Worm (Caenorhabditis elegans) whole organism, L4/young adult: ENCODE results near the gene txdc-9.

Source experiments
- W03F9.2 ChIP-seq: fragments of 150-350 bp; optimal IDR thresholded peaks from 2 replicates; lab custom pipeline; 2014; ENCODE audit warnings: missing biosample characterization, missing genetic modification characterization
- dao-5 ChIP-seq: sonication (generic microtip); optimal IDR thresholded peaks from 2 replicates; lab custom pipeline; 2016; ENCODE audit warnings: missing genotype, missing genetic modification characterization, moderate library complexity, missing compliant biosample characterization
- him-1 ChIP-seq: sonication (generic microtip); optimal IDR thresholded peaks from 2 replicates; lab custom pipeline; 2016; ENCODE audit warnings: missing genotype, missing genetic modification reagents, missing genetic modification characterization, missing compliant biosample characterization

txdc-9 gene

DNA sequence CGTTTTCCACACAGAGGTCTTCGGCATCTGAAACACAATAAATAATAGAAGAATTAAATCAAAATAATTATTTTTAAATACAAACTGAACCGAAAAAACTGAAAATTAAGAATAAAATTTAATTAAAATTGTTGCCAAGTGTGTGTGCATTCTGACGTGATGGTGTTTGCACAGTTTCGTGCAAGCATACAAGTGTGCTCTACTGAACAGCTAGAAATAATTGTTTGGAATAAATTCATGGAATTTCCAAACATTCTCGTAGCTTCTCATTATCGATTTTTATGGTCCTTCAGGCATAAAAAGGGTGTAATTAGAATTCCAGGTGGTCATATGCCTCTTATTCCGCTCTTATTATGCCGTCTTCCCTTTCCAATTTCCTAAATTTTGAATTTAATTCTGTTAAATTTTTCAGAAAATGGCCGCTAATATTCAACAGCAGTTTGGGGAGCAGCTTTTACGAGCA is at the start of gene txdc-9, which contains the start of gene mrps-17:
Gene txdc-9 (plus strand): TSS at position 413 of the 463 bp plus-strand sequence.
Gene mrps-17 (minus strand): TSS at position 33 of the 463 bp plus-strand sequence.
- TF ChIP-seq W03F9.2 (tag; lab: Kevin White, UChicago) (peak; percentile 91), dao-5 (tag; lab: Kevin White, UChicago) (no peak)

DNA sequence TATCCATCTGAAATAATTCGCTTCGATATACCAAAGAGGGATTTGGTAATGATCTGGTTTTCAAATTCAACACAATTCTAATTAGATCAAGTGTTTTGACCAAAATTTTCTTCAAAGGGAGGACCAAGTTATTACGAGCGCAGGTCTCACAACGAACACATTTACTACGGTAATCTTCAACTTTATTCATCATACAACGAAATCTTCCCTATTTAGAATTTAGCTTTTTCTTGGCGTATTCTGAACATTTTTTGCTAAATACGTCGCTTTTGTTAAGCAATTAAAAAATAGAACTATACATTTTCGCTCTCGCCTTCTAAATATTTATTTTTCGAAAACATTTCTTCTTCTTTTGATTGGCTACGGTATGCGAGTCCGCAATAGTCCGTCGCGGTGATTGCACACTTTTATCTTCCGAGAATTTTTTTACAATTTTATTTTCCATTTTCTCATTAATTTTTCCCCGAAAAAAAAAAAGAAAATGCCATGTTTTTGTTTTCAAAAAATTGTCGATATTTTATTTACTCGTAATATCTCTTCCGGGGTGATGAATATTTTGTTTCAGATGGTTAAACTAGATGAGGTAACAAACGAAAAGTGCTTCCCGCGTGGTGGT is 48.9 kb upstream of the txdc-9 start, which contains the start of gene let-716:
Gene let-716 (plus strand): TSS at position 566 of the 616 bp plus-strand sequence.
- TF ChIP-seq dao-5 (tag; lab: Kevin White, UChicago) = no peak
- TF ChIP-seq W03F9.2 (tag; lab: Kevin White, UChicago) = no peak
- no peak for TF ChIP-seq him-1 (tag; lab: Kevin White, UChicago)

DNA sequence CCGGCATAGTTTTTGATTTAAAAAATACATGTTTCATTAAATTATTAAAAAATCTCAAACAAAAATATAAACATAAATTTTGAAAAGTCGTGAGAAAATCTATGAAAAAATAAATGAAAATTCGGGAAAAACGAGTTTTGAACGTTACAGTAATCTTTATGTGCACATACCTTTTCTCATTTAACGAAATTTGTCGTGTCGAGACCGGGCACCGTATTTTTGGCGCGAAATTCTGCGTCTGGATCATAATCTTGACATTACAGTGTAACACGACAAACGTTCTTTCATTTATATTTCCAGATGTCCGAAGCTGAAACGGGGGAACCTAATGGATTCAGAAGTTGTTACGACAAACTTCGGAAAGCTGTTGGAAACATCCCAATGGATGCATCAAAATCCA is 42.4 kb upstream of the txdc-9 start, which contains the start of gene C16A3.2:
Gene C16A3.2 (plus strand): TSS at position 301 of the 400 bp plus-strand sequence.
- no peak for TF ChIP-seq W03F9.2 (tag; lab: Kevin White, UChicago)
- no peak for TF ChIP-seq him-1 (tag; lab: Kevin White, UChicago)
- no peak for TF ChIP-seq dao-5 (tag; lab: Kevin White, UChicago)

ce11 chrIII:6390644-6391043 is 41.3 kb upstream of the txdc-9 start, which contains the start of gene smrc-1:
TSS of gene smrc-1 (plus strand) at chrIII:6390944.
- TF ChIP-seq W03F9.2 (tag; lab: Kevin White, UChicago) (no peak), dao-5 (tag; lab: Kevin White, UChicago) (no peak), him-1 (tag; lab: Kevin White, UChicago) (no peak)

DNA sequence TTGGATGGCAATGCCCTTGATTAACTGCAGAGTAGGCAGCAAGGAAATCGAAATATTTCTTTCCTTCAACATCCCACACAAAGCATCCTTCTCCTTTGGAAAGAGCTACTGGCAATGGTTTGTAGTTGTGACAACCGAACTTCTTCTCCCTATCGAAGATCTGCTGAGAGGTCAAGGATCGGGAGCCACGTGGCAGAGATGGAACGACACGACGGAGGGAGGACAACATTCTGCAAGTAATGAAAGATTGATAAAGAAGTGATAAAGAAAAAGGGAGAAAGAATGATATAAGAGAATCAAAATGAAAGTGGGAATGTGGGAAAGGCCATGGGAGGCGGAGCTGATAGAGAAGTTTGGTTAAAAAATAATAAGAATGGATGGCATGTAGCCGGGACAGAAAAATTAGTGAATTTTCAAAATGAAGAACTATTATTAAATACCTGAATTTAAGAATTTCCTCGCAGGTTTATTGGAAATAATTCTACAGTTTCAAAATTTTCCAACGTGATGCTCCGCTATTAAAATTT is 36.2 kb upstream of the txdc-9 start, which contains the start of gene oatr-1:
Gene oatr-1 (minus strand): TSS at position 477 of the 527 bp plus-strand sequence.
- TF ChIP-seq W03F9.2 (tag; lab: Kevin White, UChicago) (no peak), him-1 (tag; lab: Kevin White, UChicago) (no peak), dao-5 (tag; lab: Kevin White, UChicago) (no peak)

- TF ChIP-seq W03F9.2 (tag; lab: Kevin White, UChicago) = no peak
- TF ChIP-seq dao-5 (tag; lab: Kevin White, UChicago) = no peak
- no peak for TF ChIP-seq him-1 (tag; lab: Kevin White, UChicago)
These were observed 35.6 kb upstream of the txdc-9 start for ce11 chrIII:6396381-6396780.

DNA sequence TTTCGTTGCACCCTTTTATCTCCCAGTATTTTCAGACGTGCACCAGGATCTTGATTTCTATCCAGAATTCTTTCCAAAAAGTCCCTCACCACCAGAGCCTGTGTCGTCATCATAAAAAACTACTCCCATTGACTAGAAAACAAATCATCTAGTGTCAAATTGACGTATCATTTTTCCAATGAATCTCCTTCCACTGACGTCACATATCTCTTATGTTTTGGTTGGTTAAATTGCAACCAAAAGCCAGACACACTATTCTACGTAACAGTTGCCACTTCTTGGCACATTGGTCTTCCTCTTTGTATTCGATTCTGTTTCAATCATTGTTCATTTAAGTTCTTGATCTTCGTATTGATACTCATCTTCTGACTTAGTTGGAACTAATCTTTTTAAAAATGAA is 33.9 kb upstream of the txdc-9 start:
- no peak for TF ChIP-seq dao-5 (tag; lab: Kevin White, UChicago)
- no peak for TF ChIP-seq him-1 (tag; lab: Kevin White, UChicago)
- no peak for TF ChIP-seq W03F9.2 (tag; lab: Kevin White, UChicago)

- TF ChIP-seq him-1 (tag; lab: Kevin White, UChicago) (no peak), W03F9.2 (tag; lab: Kevin White, UChicago) (no peak), dao-5 (tag; lab: Kevin White, UChicago) (no peak)
These were observed 32.6 kb upstream of the txdc-9 start for ce11 chrIII:6399424-6399823.

ce11 chrIII:6402346-6402745 is 29.6 kb upstream of the txdc-9 start:
- no peak for TF ChIP-seq him-1 (tag; lab: Kevin White, UChicago)
- TF ChIP-seq dao-5 (tag; lab: Kevin White, UChicago) = no peak
- no peak for TF ChIP-seq W03F9.2 (tag; lab: Kevin White, UChicago)

DNA sequence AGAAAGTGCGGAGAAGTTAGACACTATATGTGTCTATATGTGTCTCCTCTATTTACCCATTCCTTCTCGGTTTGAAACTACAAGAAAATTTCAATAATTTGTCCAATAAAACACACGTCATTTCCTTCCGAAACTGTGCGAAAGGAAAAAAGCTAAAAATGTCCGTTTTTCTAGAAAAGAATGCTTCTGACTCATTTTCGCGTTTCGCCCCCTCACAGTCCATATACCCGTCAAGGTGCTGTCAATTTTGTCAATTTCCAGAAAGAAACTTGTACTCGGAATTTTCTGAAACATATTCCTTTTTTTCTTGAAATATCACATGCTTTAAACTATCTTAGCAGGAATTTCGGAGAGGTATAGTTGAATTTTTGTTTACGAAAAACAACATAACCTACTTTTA is 29.2 kb upstream of the txdc-9 start:
- TF ChIP-seq W03F9.2 (tag; lab: Kevin White, UChicago) (no peak), him-1 (tag; lab: Kevin White, UChicago) (no peak), dao-5 (tag; lab: Kevin White, UChicago) (no peak)

- TF ChIP-seq W03F9.2 (tag; lab: Kevin White, UChicago) (no peak), dao-5 (tag; lab: Kevin White, UChicago) (no peak), him-1 (tag; lab: Kevin White, UChicago) (no peak)
These were observed 26.9 kb upstream of the txdc-9 start for ce11 chrIII:6405121-6405520.

DNA sequence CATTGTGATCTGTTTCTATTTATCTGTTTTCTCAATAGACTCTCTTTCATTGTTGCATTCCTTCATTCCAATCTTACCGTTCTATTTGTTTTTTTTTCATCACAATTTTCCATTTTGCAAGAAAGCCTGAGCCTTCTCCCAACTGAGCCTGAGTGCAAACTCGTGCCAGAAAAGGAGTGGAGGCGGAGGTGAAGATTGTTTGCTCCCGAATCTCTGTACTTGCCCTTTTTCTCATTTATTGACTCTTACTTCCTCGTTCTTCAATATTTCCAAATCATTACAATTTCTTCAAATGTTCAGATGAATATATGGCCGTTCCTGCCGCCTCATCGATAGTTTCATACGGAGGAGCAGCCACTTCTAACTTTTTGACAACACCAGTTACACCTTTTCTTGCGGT is 25.1 kb upstream of the txdc-9 start, which contains the start of gene let-756:
Gene let-756 (plus strand): TSS at position 301 of the 400 bp plus-strand sequence.
- TF ChIP-seq W03F9.2 (tag; lab: Kevin White, UChicago) (no peak), dao-5 (tag; lab: Kevin White, UChicago) (no peak), him-1 (tag; lab: Kevin White, UChicago) (no peak)

DNA sequence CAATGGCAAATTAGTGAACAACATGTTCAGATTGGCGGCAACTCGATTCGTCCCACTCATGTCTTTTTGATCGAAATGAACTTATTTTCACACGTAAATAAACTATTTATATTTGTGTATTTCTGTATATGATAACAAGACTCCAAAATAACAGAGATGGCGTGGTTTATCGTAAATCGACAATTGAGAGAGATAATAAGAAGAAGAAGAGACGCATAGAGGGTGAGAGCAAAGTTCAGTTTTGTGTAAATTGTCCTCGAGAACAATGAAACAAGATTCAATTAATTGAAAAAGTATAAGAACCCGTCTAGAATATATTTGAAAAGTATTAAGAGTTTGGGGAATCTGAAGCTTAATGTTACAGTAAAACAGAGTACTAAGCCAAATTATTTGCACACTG is 20.5 kb upstream of the txdc-9 start:
- TF ChIP-seq him-1 (tag; lab: Kevin White, UChicago) = no peak
- TF ChIP-seq dao-5 (tag; lab: Kevin White, UChicago) = no peak
- TF ChIP-seq W03F9.2 (tag; lab: Kevin White, UChicago) = no peak
